Worm (Caenorhabditis elegans): ENCODE data around the gene pept-2.

- no peak for TF ChIP-seq flh-1 (GFP tag; optimal IDR thresholded peaks at IDR 0.05)
- TF ChIP-seq pha-4 (tag; optimal IDR thresholded peaks at IDR 0.05): peak; percentile 52
- TF ChIP-seq snpc-4 (tag; optimal IDR thresholded peaks at IDR 0.05): no peak
- peak; percentile 81 for TF ChIP-seq ham-2 (GFP tag; optimal IDR thresholded peaks at IDR 0.05)
- TF ChIP-seq sptf-1 (tag; optimal IDR thresholded peaks at IDR 0.05): peak; percentile 72
- no peak for TF ChIP-seq elt-3 (tag; optimal IDR thresholded peaks at IDR 0.05)
- no peak for TF ChIP-seq nhr-28 (tag; optimal IDR thresholded peaks at IDR 0.05)
- no peak for TF ChIP-seq unc-39 (tag; optimal IDR thresholded peaks at IDR 0.05)
- TF ChIP-seq nhr-12 (tag; optimal IDR thresholded peaks at IDR 0.05): no peak
- peak; percentile 14 for TF ChIP-seq ceh-39 (tag; optimal IDR thresholded peaks at IDR 0.05)
- no peak for TF ChIP-seq tbx-8 (GFP tag; optimal IDR thresholded peaks at IDR 0.05)
- TF ChIP-seq lsy-2 (tag; optimal IDR thresholded peaks at IDR 0.05): no peak
Observed at ce11 chrIV:10817030-10817429, 26.6 kb downstream of the pept-2 start.
